Worm (Caenorhabditis elegans) whole organism, young adult: ENCODE results near the gene Y53G8AR.6.

ENCODE experiments used
- F52B5.7 ChIP-seq: sonication (generic microtip); optimal IDR thresholded peaks from 2 replicates; lab custom pipeline; 2016; ENCODE audit warnings: mild to moderate bottlenecking, missing genetic modification characterization, missing compliant biosample characterization
- akir-1 ChIP-seq: fragments of 200-800 bp; sonication (Bioruptor generic); optimal IDR thresholded peaks from 2 replicates; lab custom pipeline; 2018; ENCODE audit warnings: mild to moderate bottlenecking, missing genetic modification characterization, moderate library complexity, missing compliant biosample characterization
- attf-5 ChIP-seq: fragments of 200-800 bp; sonication (Bioruptor generic); optimal IDR thresholded peaks from 2 replicates; lab custom pipeline; 2018; ENCODE audit warnings: mild to moderate bottlenecking, missing genetic modification characterization, missing compliant biosample characterization
- hlh-26 ChIP-seq: fragments of 200-800 bp; sonication (Bioruptor generic); conservative IDR thresholded peaks from 2 replicates; pipeline ENCODE4 v1.3.6; 2022; ENCODE audit warnings: missing genetic modification reagents, missing genetic modification characterization, missing compliant biosample characterization
- hmg-20 ChIP-seq: fragments of 200-800 bp; sonication (Bioruptor generic); IDR thresholded peaks from 2 replicates; pipeline ENCODE4 v1.3.6; 2022; ENCODE audit warnings: missing genetic modification reagents, missing genetic modification characterization, missing compliant biosample characterization
- rec-8 ChIP-seq, 2 experiments: sonication (generic microtip); optimal IDR thresholded peaks; 2 replicates each; lab custom pipeline; 2016; ENCODE audit warnings: mild to moderate bottlenecking in 2 of 2, missing genetic modification characterization in 2 of 2, missing genetic modification reagents in 2 of 2, missing genotype in 2 of 2, missing biosample characterization in 1 of 2, missing compliant biosample characterization in 1 of 2, moderate library complexity in 1 of 2
- sea-2 ChIP-seq: fragments of 200-800 bp; sonication (Bioruptor generic); IDR thresholded peaks from 2 replicates; pipeline ENCODE4 v1.3.6; 2022; ENCODE audit warnings: missing genetic modification characterization, missing compliant biosample characterization

DNA sequence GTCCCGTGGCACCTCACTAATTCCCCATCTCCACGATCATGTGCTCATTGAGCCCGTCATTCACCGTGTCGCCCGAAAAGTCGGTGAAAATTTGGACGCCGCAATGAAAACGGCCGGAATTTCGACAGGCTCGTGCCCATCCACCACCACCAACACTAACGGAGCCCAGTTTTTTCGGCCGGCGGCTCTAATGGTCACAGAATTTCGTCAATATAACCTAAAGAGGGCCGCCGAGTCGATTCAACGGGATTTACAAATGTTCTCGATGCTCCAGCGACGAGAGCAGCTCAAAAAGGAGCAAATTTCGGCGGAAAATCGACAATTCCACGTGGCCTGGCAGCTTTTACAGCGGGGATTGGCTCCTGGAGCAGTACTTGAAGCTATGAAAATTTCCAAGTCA lies 34.9 kb downstream of the Y53G8AR.6 start:
- no peak for TF ChIP-seq F52B5.7 (tag; lab: Kevin White, UChicago)
- no peak for TF ChIP-seq sea-2 (GFP tag; lab: Robert Waterston, UW)
- TF ChIP-seq attf-5 (GFP tag; lab: Kevin White, UChicago): no peak
- no peak for TF ChIP-seq hmg-20
- TF ChIP-seq rec-8 (tag; optimal IDR thresholded peaks at IDR 0.05; lab: Kevin White, UChicago): no peak
- TF ChIP-seq akir-1 (GFP tag; lab: Kevin White, UChicago): no peak
- no peak for TF ChIP-seq hlh-26 (GFP tag; lab: Robert Waterston, UW)
